Worm (Caenorhabditis elegans): Measurements from ENCODE around the gene C18A3.3.

DNA sequence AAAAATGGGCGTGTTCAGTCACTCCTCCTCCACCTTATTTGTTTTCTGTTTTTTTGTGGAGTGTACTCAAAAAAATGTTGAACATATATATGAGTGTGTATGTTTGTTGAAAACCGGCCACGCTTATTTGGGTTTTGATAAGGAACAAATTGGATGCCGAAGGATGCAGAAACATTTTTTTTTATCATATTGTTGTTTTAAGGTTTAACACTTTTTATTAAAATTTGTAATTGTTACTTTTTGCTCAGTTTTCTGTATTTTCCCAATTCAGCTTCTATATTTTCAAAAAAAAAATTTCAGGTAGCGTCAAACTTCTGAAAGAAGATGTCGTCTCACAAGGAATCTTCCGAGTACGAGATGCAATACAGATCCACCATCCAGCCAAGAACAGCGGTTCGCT, 49.2 kb downstream of the C18A3.3 start, which contains the start of gene ifb-1:
- TF ChIP-seq ztf-29 (GFP tag; IDR thresholded peaks at IDR 0.05): no peak
- TF ChIP-seq tab-1 (GFP tag; IDR thresholded peaks at IDR 0.05): no peak

Data from whole organism, midembryonic.